Fruit fly (Drosophila melanogaster) whole organism, embryonic: ENCODE results near the gene oxt.

Experiments used
- Asciz ChIP-seq: fragments of 200-800 bp; sonication (Bioruptor generic); optimal IDR thresholded peaks from 2 replicates; lab custom pipeline; 2017; ENCODE audit warnings: missing biosample characterization, mild to moderate bottlenecking, missing genetic modification characterization, missing genetic modification reagents
- B-H2 ChIP-seq: fragments of 200-800 bp; sonication (Bioruptor generic); optimal IDR thresholded peaks from 2 replicates; lab custom pipeline; 2018; ENCODE audit warnings: missing biosample characterization, mild to moderate bottlenecking, missing genetic modification characterization
- CG10366 ChIP-seq: fragments of 200-800 bp; sonication (Bioruptor generic); IDR thresholded peaks from 2 replicates; pipeline ENCODE4 v1.3.6; 2022; ENCODE audit warnings: missing biosample characterization, missing genetic modification characterization
- CG12769 ChIP-seq: fragments of 200-800 bp; sonication (Bioruptor generic); optimal IDR thresholded peaks from 2 replicates; lab custom pipeline; 2019; ENCODE audit warnings: missing biosample characterization, mild to moderate bottlenecking, missing genetic modification characterization, moderate library complexity
- CG13894 ChIP-seq: fragments of 200-800 bp; sonication (Bioruptor generic); optimal IDR thresholded peaks from 3 replicates; lab custom pipeline; 2018; ENCODE audit warnings: missing biosample characterization, mild to moderate bottlenecking, missing genetic modification characterization, moderate library complexity
- CG15011 ChIP-seq: fragments of 200-800 bp; sonication (Bioruptor generic); optimal IDR thresholded peaks from 3 replicates; lab custom pipeline; 2018; ENCODE audit warnings: missing biosample characterization, mild to moderate bottlenecking, missing genetic modification characterization
- CG17361 ChIP-seq: fragments of 200-800 bp; sonication (Bioruptor generic); IDR thresholded peaks from 3 replicates; pipeline ENCODE4 v1.3.6; 2022; ENCODE audit warnings: missing biosample characterization, missing genetic modification characterization
- CG17612 ChIP-seq: fragments of 200-800 bp; sonication (Bioruptor generic); IDR thresholded peaks from 2 replicates; pipeline ENCODE4 v1.3.6; 2022; ENCODE audit warnings: missing biosample characterization, missing genetic modification characterization
- CG17912 ChIP-seq: fragments of 200-800 bp; sonication (Bioruptor generic); optimal IDR thresholded peaks from 2 replicates; lab custom pipeline; 2018; ENCODE audit warnings: missing biosample characterization, mild to moderate bottlenecking, missing genetic modification characterization
- CG18476 ChIP-seq: fragments of 200-800 bp; sonication (Bioruptor generic); optimal IDR thresholded peaks from 2 replicates; lab custom pipeline; 2016; ENCODE audit warnings: missing biosample characterization, mild to moderate bottlenecking, missing genetic modification characterization
- CG3065 ChIP-seq: fragments of 200-800 bp; sonication (Bioruptor generic); optimal IDR thresholded peaks from 2 replicates; lab custom pipeline; 2016; ENCODE audit warnings: missing biosample characterization, missing genetic modification characterization
- CG31388 ChIP-seq: fragments of 200-800 bp; sonication (Bioruptor generic); optimal IDR thresholded peaks from 2 replicates; lab custom pipeline; 2016; ENCODE audit warnings: missing biosample characterization, missing genetic modification characterization
- CG32772 ChIP-seq: fragments of 200-800 bp; sonication (Bioruptor generic); IDR thresholded peaks from 2 replicates; pipeline ENCODE4 v1.3.6; 2022; ENCODE audit warnings: missing biosample characterization, missing genetic modification characterization
- CG34376 ChIP-seq: fragments of 200-800 bp; sonication (Bioruptor generic); optimal IDR thresholded peaks from 2 replicates; lab custom pipeline; 2018; ENCODE audit warnings: missing biosample characterization, mild to moderate bottlenecking, missing genetic modification characterization
- CG3847 ChIP-seq: fragments of 200-800 bp; sonication (Bioruptor generic); IDR thresholded peaks from 2 replicates; pipeline ENCODE4 v1.3.6; 2022; ENCODE audit warnings: missing biosample characterization, missing genetic modification characterization
- CG4328 ChIP-seq: fragments of 200-800 bp; sonication (Bioruptor generic); optimal IDR thresholded peaks from 3 replicates; lab custom pipeline; 2017; ENCODE audit warnings: missing biosample characterization, missing genetic modification reagents, missing genetic modification characterization
- CG6254 ChIP-seq: fragments of 200-800 bp; sonication (Bioruptor generic); optimal IDR thresholded peaks from 3 replicates; lab custom pipeline; 2017; ENCODE audit warnings: mild to moderate bottlenecking, missing biosample characterization, missing genetic modification reagents, missing genetic modification characterization
- CG7928 ChIP-seq: fragments of 200-800 bp; sonication (Bioruptor generic); optimal IDR thresholded peaks from 2 replicates; lab custom pipeline; 2017; ENCODE audit warnings: missing biosample characterization, mild to moderate bottlenecking, missing genetic modification characterization
- CG8924 ChIP-seq: fragments of 200-800 bp; optimal IDR thresholded peaks from 3 replicates; lab custom pipeline; 2019; ENCODE audit warnings: missing biosample characterization, mild to moderate bottlenecking, missing genetic modification characterization, moderate library complexity
- Deaf1 ChIP-seq: fragments of 200-800 bp; optimal IDR thresholded peaks from 3 replicates; lab custom pipeline; 2019; ENCODE audit warnings: missing biosample characterization, mild to moderate bottlenecking, missing genetic modification characterization, moderate library complexity
- Dek ChIP-seq: fragments of 200-800 bp; sonication (Bioruptor generic); optimal IDR thresholded peaks from 3 replicates; lab custom pipeline; 2019; ENCODE audit warnings: missing biosample characterization, mild to moderate bottlenecking, missing genetic modification characterization, moderate library complexity
- Dfd ChIP-seq, 2 experiments: fragments of >200 bp; optimal IDR thresholded peaks; 2 replicates each; lab custom pipeline; 2017; ENCODE audit warnings: missing biosample characterization in 2 of 2, missing genetic modification characterization in 2 of 2
- Dp ChIP-seq: fragments of 200-800 bp; sonication (Bioruptor generic); optimal IDR thresholded peaks from 2 replicates; lab custom pipeline; 2018; ENCODE audit warnings: missing biosample characterization, mild to moderate bottlenecking, missing genetic modification characterization, moderate library complexity
- Ets97D ChIP-seq: fragments of 200-800 bp; sonication (Bioruptor generic); optimal IDR thresholded peaks from 3 replicates; lab custom pipeline; 2016; ENCODE audit warnings: missing biosample characterization, missing genetic modification characterization
- GATAe ChIP-seq: fragments of 200-800 bp; sonication (Bioruptor generic); conservative IDR thresholded peaks from 2 replicates; pipeline ENCODE4 v1.3.6; 2022; ENCODE audit warnings: missing biosample characterization, missing genetic modification characterization
- HLH3B ChIP-seq: fragments of 200-800 bp; sonication (Bioruptor generic); IDR thresholded peaks from 2 replicates; pipeline ENCODE4 v1.3.6; 2022; ENCODE audit warnings: missing biosample characterization, missing genetic modification characterization
- HLHmδ ChIP-seq: fragments of 200-800 bp; sonication (Bioruptor generic); optimal IDR thresholded peaks from 2 replicates; lab custom pipeline; 2018; ENCODE audit warnings: missing biosample characterization, mild to moderate bottlenecking, missing genetic modification characterization, moderate library complexity
- Hey ChIP-seq: fragments of 200-800 bp; sonication (Bioruptor generic); optimal IDR thresholded peaks from 3 replicates; lab custom pipeline; 2018; ENCODE audit warnings: missing biosample characterization, mild to moderate bottlenecking, missing genetic modification characterization
- Hmx ChIP-seq: fragments of 200-800 bp; sonication (Bioruptor generic); optimal IDR thresholded peaks from 2 replicates; lab custom pipeline; 2016; ENCODE audit warnings: missing biosample characterization, missing genetic modification characterization
- MBD-R2 ChIP-seq: fragments of 200-800 bp; sonication (Bioruptor generic); IDR thresholded peaks from 2 replicates; pipeline ENCODE4 v1.3.6; 2022; ENCODE audit warnings: missing biosample characterization, missing genetic modification characterization
- Mad ChIP-seq: fragments of 200-800 bp; sonication (Bioruptor generic); optimal IDR thresholded peaks from 2 replicates; lab custom pipeline; 2016; ENCODE audit warnings: missing biosample characterization, missing genetic modification characterization
- Sry-δ ChIP-seq: fragments of 200-800 bp; sonication (Bioruptor generic); optimal IDR thresholded peaks from 2 replicates; lab custom pipeline; 2016; ENCODE audit warnings: missing biosample characterization, missing genetic modification characterization
- btn ChIP-seq: fragments of 200-800 bp; sonication (Bioruptor generic); optimal IDR thresholded peaks from 2 replicates; lab custom pipeline; 2016; ENCODE audit warnings: missing biosample characterization, missing genetic modification characterization
- cato ChIP-seq: fragments of 200-800 bp; sonication (Bioruptor generic); optimal IDR thresholded peaks from 2 replicates; lab custom pipeline; 2016; ENCODE audit warnings: missing biosample characterization, missing genetic modification characterization, borderline replicate concordance
- chn ChIP-seq: fragments of 200-800 bp; sonication (Bioruptor generic); optimal IDR thresholded peaks from 2 replicates; lab custom pipeline; 2016; ENCODE audit warnings: missing biosample characterization, missing genetic modification characterization
- cwo ChIP-seq: fragments of 200-800 bp; sonication (Bioruptor generic); optimal IDR thresholded peaks from 3 replicates; lab custom pipeline; 2017; ENCODE audit warnings: missing biosample characterization, missing genetic modification characterization, mild to moderate bottlenecking, moderate library complexity, missing genetic modification reagents
- da ChIP-seq: fragments of 200-800 bp; sonication (Bioruptor generic); optimal IDR thresholded peaks from 2 replicates; lab custom pipeline; 2016; ENCODE audit warnings: missing biosample characterization, missing genetic modification characterization
- dan ChIP-seq: fragments of 200-800 bp; sonication (Bioruptor generic); IDR thresholded peaks from 2 replicates; pipeline ENCODE4 v1.3.6; 2022; ENCODE audit warnings: missing biosample characterization, missing genetic modification characterization
- dati ChIP-seq: fragments of 200-800 bp; sonication (Bioruptor generic); IDR thresholded peaks from 2 replicates; pipeline ENCODE4 v1.3.6; 2022; ENCODE audit warnings: missing biosample characterization, missing genetic modification characterization
- fd3F ChIP-seq: fragments of 200-800 bp; sonication (Bioruptor generic); optimal IDR thresholded peaks from 2 replicates; lab custom pipeline; 2018; ENCODE audit warnings: missing biosample characterization, mild to moderate bottlenecking, missing genetic modification characterization, moderate library complexity
- fu2 ChIP-seq: fragments of 200-800 bp; sonication (Bioruptor generic); optimal IDR thresholded peaks from 2 replicates; lab custom pipeline; 2016; ENCODE audit warnings: missing biosample characterization, missing genetic modification characterization
- jigr1 ChIP-seq: fragments of 200-800 bp; sonication (Bioruptor generic); IDR thresholded peaks from 3 replicates; pipeline ENCODE4 v1.3.6; 2022; ENCODE audit warnings: missing biosample characterization, missing genetic modification characterization
- jumu ChIP-seq: fragments of 200-800 bp; sonication (Bioruptor generic); optimal IDR thresholded peaks from 3 replicates; lab custom pipeline; 2016; ENCODE audit warnings: missing biosample characterization, missing genetic modification characterization
- kay ChIP-seq: fragments of 200-800 bp; sonication (Bioruptor generic); optimal IDR thresholded peaks from 2 replicates; lab custom pipeline; 2016; ENCODE audit warnings: missing biosample characterization, missing genetic modification characterization
- kni ChIP-seq: fragments of 200-800 bp; sonication (Bioruptor generic); optimal IDR thresholded peaks from 3 replicates; lab custom pipeline; 2017; ENCODE audit warnings: mild to moderate bottlenecking, missing biosample characterization, missing genetic modification reagents, missing genetic modification characterization
- pb ChIP-seq: fragments of 200-800 bp; sonication (Bioruptor generic); optimal IDR thresholded peaks from 3 replicates; lab custom pipeline; 2016; ENCODE audit warnings: missing biosample characterization, missing genetic modification characterization
- sens ChIP-seq: fragments of 200-800 bp; sonication (Bioruptor generic); peaks from one replicate; lab custom pipeline; 2016; ENCODE audit warnings: missing biosample characterization, missing genetic modification characterization
- sim ChIP-seq: fragments of 200-800 bp; sonication (Bioruptor generic); IDR thresholded peaks from 2 replicates; pipeline ENCODE4 v1.3.6; 2022; ENCODE audit warnings: missing biosample characterization, missing genetic modification characterization
- trh ChIP-seq: fragments of 200-800 bp; sonication (Bioruptor generic); optimal IDR thresholded peaks from 2 replicates; lab custom pipeline; 2016; ENCODE audit warnings: missing biosample characterization, missing genetic modification characterization
- tx ChIP-seq: fragments of 200-800 bp; sonication (Bioruptor generic); optimal IDR thresholded peaks from 2 replicates; lab custom pipeline; 2016; ENCODE audit warnings: missing biosample characterization, missing genetic modification characterization
- wor ChIP-seq: fragments of 200-800 bp; sonication (Bioruptor generic); IDR thresholded peaks from 2 replicates; pipeline ENCODE4 v1.3.6; 2022; ENCODE audit warnings: missing biosample characterization, missing genetic modification characterization
- zfh1 ChIP-seq: fragments of 200-800 bp; sonication (Bioruptor generic); IDR thresholded peaks from 3 replicates; pipeline ENCODE4 v1.3.6; 2022; ENCODE audit warnings: missing biosample characterization, missing genetic modification characterization

Gene oxt

dm6 chr3L:2257412-2257862, 5.0 kb downstream of the oxt start, which contains the start of the genes CG1275 and Elp5 (continued):
- TF ChIP-seq sens: peak; percentile 98
- peak; percentile 97 for TF ChIP-seq cato
- peak; percentile 95 for TF ChIP-seq CG18476
- peak; percentile 98 for TF ChIP-seq CG12769 (tag; lab: Kevin White, UChicago)
- TF ChIP-seq CG34376 (GFP tag; lab: Kevin White, UChicago): peak; percentile 97
- peak; percentile 97 for TF ChIP-seq Mad (GFP tag; lab: Kevin White, UChicago)
- TF ChIP-seq HLHmδ: no peak
- TF ChIP-seq Asciz (GFP tag; lab: Kevin White, UChicago): peak; percentile 98
- peak; percentile 99 for TF ChIP-seq dati (GFP tag; lab: Robert Waterston, UW)
- TF ChIP-seq CG17912 (GFP tag; lab: Kevin White, UChicago): peak; percentile 97
- TF ChIP-seq CG32772 (GFP tag; lab: Robert Waterston, UW): peak; percentile 100
- peak; percentile 64 for TF ChIP-seq Dp (GFP tag; lab: Kevin White, UChicago)
- peak; percentile 98 for TF ChIP-seq wor
- TF ChIP-seq CG8924: peak; percentile 98
- TF ChIP-seq zfh1 (GFP tag; lab: Robert Waterston, UW): peak; percentile 100
- TF ChIP-seq CG3065: peak; percentile 95
- TF ChIP-seq pb (GFP tag; lab: Kevin White, UChicago): peak; percentile 94
- peak; percentile 98 for TF ChIP-seq CG7928 (GFP tag; lab: Kevin White, UChicago)
- TF ChIP-seq CG10366: peak; percentile 100
- TF ChIP-seq Deaf1 (tag; lab: Kevin White, UChicago): peak; percentile 81
- peak; percentile 93 for TF ChIP-seq CG4328
- TF ChIP-seq jigr1: peak; percentile 98
- TF ChIP-seq chn (GFP tag; lab: Kevin White, UChicago): peak; percentile 98
- peak; percentile 65 for TF ChIP-seq Sry-δ
- peak; percentile 97 for TF ChIP-seq CG13894 (tag; lab: Kevin White, UChicago)
- TF ChIP-seq cwo: peak; percentile 93
- TF ChIP-seq CG17612 (GFP tag; lab: Robert Waterston, UW): peak; percentile 99
- TF ChIP-seq CG6254 (GFP tag; lab: Kevin White, UChicago): peak; percentile 91
- peak; percentile 89 for TF ChIP-seq btn
- TF ChIP-seq HLH3B: peak; percentile 100
- peak; percentile 96 for TF ChIP-seq tx
- TF ChIP-seq CG3847 (GFP tag; lab: Robert Waterston, UW): peak; percentile 100
- TF ChIP-seq Hmx (GFP tag; lab: Kevin White, UChicago): peak; percentile 95
- TF ChIP-seq fd3F (GFP tag; lab: Kevin White, UChicago): peak; percentile 98
- peak; percentile 99 for TF ChIP-seq GATAe (GFP tag; lab: Robert Waterston, UW)
- peak; percentile 99 for TF ChIP-seq CG17361 (GFP tag; lab: Robert Waterston, UW)
- peak; percentile 91 for TF ChIP-seq CG15011 (GFP tag; lab: Kevin White, UChicago)
- TF ChIP-seq dan (GFP tag; lab: Robert Waterston, UW): peak; percentile 92
- peak; percentile 89 for TF ChIP-seq Hey
- peak; percentile 98 for TF ChIP-seq Dek (tag; lab: Kevin White, UChicago)
- peak; percentile 98 for TF ChIP-seq kay
- TF ChIP-seq Ets97D (GFP tag; lab: Kevin White, UChicago): peak; percentile 95
- TF ChIP-seq trh: peak; percentile 96
- peak; percentile 98 for TF ChIP-seq B-H2 (GFP tag; lab: Kevin White, UChicago)
- TF ChIP-seq CG31388 (GFP tag; lab: Kevin White, UChicago): peak; percentile 88
- peak; percentile 100 for TF ChIP-seq MBD-R2 (GFP tag; lab: Robert Waterston, UW)
- peak; percentile 90 for TF ChIP-seq da
- peak; percentile 65 for TF ChIP-seq kni (GFP tag; lab: Kevin White, UChicago)
- TF ChIP-seq fu2 (GFP tag; lab: Kevin White, UChicago): peak; percentile 95
- peak in 1 of 2 experiments; percentile 51 for TF ChIP-seq Dfd (GFP tag; optimal IDR thresholded peaks at IDR 0.05; lab: Kevin White, UChicago)
- TF ChIP-seq jumu: peak; percentile 94
- TF ChIP-seq sim (GFP tag; lab: Robert Waterston, UW): peak; percentile 99
